Worm (Caenorhabditis elegans): ENCODE results near the gene ddx-23.

Gene ddx-23

ce11 chrIII:5834663-5835062 lies 18.4 kb downstream of the ddx-23 start:
- TF ChIP-seq D2030.7 (GFP tag; IDR thresholded peaks at IDR 0.05) = no peak
- peak; percentile 22; the same call in 1 of the 2 replicates for TF ChIP-seq madf-8 (GFP tag; conservative IDR thresholded peaks at IDR 0.05)
- peak; percentile 50 for TF ChIP-seq efl-1 (GFP tag; optimal IDR thresholded peaks at IDR 0.05)
- no peak for TF ChIP-seq ztf-25 (GFP tag; IDR thresholded peaks at IDR 0.05)
- no peak for TF ChIP-seq fkh-3 (tag; optimal IDR thresholded peaks at IDR 0.05)
- peak; percentile 42; the same call in 1 of the 2 replicates for TF ChIP-seq madf-6 (GFP tag; IDR thresholded peaks at IDR 0.05)

- TF ChIP-seq snpc-4 (GFP tag; optimal IDR thresholded peaks at IDR 0.05) = no peak
- TF ChIP-seq snpc-4 (tag; optimal IDR thresholded peaks at IDR 0.05) = no peak
- peak; percentile 52 for TF ChIP-seq lsl-1 (GFP tag; optimal IDR thresholded peaks at IDR 0.05)
- no peak for TF ChIP-seq ztf-25 (GFP tag; IDR thresholded peaks at IDR 0.05)
- no peak for TF ChIP-seq madf-6 (GFP tag; IDR thresholded peaks at IDR 0.05)
Measured at ce11 chrIII:5834053-5834452, 19.0 kb downstream of the ddx-23 start, which contains the start of gene R12B2.6. TSS of gene R12B2.6 (minus strand) at chrIII:5834153.

DNA sequence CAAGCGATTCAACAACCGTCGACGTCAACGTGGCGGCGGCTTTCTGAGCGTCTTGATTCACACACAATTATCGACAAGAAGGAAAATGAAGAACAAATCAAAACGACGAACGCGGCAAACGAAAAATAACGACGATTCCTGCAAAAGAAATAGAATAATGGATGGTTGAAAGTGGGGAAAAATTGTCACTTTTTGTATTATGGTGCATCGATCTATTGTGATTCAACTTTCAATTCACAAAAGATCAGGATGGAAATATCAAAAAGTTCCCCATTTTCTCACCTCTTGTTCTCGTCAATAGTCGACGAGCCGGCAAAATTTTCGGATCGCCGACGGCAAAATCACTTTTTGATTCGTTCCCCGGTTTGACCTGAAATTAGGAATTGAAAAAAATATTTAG lies 19.7 kb downstream of the ddx-23 start, which contains the start of the genes R12B2.13 and mdt-15:
Gene R12B2.13 (minus strand): TSS at position 101 of the 400 bp plus-strand sequence.
Gene mdt-15 (minus strand): TSS at position 376 of the 400 bp plus-strand sequence.
- 0 out of 2 replicates have a peak, but pooled peaks have one; percentile 26 for TF ChIP-seq pbrm-1 (GFP tag; IDR thresholded peaks at IDR 0.05)
- TF ChIP-seq tbp1 (GFP tag; optimal IDR thresholded peaks at IDR 0.05) = no peak
- 0 out of 2 replicates have a peak, but pooled peaks have one; percentile 41 for TF ChIP-seq Y53G8AR.9 (GFP tag; conservative IDR thresholded peaks at IDR 0.05)

DNA sequence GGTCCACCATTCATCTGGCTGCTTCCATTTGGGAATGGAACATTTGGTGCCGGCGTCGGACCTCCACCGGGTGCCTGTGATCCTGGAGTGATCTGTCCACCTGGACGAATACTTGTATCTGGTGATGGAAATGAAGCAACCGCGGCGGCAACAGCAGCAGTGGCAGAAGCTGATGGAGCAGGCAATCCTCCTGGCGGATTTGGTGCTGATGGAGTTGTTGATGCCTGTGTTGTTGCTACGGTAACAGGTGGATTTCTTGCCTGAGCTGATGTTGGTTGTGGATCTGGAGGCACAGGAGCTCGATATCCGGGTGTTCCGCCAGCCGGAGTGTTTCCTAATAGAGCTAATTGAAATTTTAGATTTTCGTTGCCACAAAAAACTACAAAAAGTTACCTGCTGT lies 20.6 kb downstream of the ddx-23 start:
- TF ChIP-seq egrh-3 (GFP tag; IDR thresholded peaks at IDR 0.05) (peak; percentile 18; the same call in 1 of the 2 replicates), hmg-1.2 (GFP tag; IDR thresholded peaks at IDR 0.05) (no peak; the same call in 1 of the 2 replicates), rcor-1 (GFP tag; IDR thresholded peaks at IDR 0.05) (no peak), lin-26 (GFP tag; IDR thresholded peaks at IDR 0.05) (no peak), lin-35 (GFP tag; optimal IDR thresholded peaks at IDR 0.05) (no peak), F33H1.4 (GFP tag; IDR thresholded peaks at IDR 0.05) (peak; percentile 8; the same call in 1 of the 2 replicates), unc-62 (GFP tag; optimal IDR thresholded peaks at IDR 0.05) (no peak), chd-7 (tag; optimal IDR thresholded peaks at IDR 0.05) (peak; percentile 10), zfh-2 (GFP tag; conservative IDR thresholded peaks at IDR 0.05) (peak; percentile 65)

ce11 chrIII:5828065-5828464 lies 25.0 kb downstream of the ddx-23 start:
- TF ChIP-seq ceh-27 (GFP tag; optimal IDR thresholded peaks at IDR 0.05) (no peak), let-526 (GFP tag; IDR thresholded peaks at IDR 0.05) (no peak), madf-6 (GFP tag; IDR thresholded peaks at IDR 0.05) (0 out of 2 replicates have a peak, but pooled peaks have one; percentile 6), hlh-12 (tag; optimal IDR thresholded peaks at IDR 0.05) (no peak), B0261.1 (tag; optimal IDR thresholded peaks at IDR 0.05) (no peak), Y95B8A.8 (GFP tag; IDR thresholded peaks at IDR 0.05) (peak; percentile 50; the same call in 1 of the 2 replicates), ZK185.1 (tag; optimal IDR thresholded peaks at IDR 0.05; ENCODE audit: poor library complexity, severe bottlenecking) (peak; percentile 0), cebp-1 (GFP tag; IDR thresholded peaks at IDR 0.05) (no peak), cebp-1 (tag; optimal IDR thresholded peaks at IDR 0.05) (peak; percentile 8), madf-3 (GFP tag; IDR thresholded peaks at IDR 0.05) (peak; percentile 76), somi-1 (GFP tag; optimal IDR thresholded peaks at IDR 0.05) (no peak), ceh-79 (tag; optimal IDR thresholded peaks at IDR 0.05) (no peak), lir-1 (GFP tag; conservative IDR thresholded peaks at IDR 0.05) (0 out of 2 replicates have a peak, but pooled peaks have one; percentile 5), egl-44 (GFP tag; IDR thresholded peaks at IDR 0.05) (0 out of 2 replicates have a peak, but pooled peaks have one; percentile 12), nfya-1 (tag; optimal IDR thresholded peaks at IDR 0.05; ENCODE audit: borderline replicate concordance, insufficient read depth) (no peak), sdz-38 (tag; optimal IDR thresholded peaks at IDR 0.05) (no peak), B0336.3 (GFP tag; IDR thresholded peaks at IDR 0.05) (peak; percentile 52; the same call in 1 of the 2 replicates), Y67H2A.10 (GFP tag; conservative IDR thresholded peaks at IDR 0.05) (peak; percentile 43; the same call in 1 of the 2 replicates), dox-1 (GFP tag; IDR thresholded peaks at IDR 0.05) (0 out of 2 replicates have a peak, but pooled peaks have one; percentile 5), K11D2.4 (GFP tag; IDR thresholded peaks at IDR 0.05) (0 out of 2 replicates have a peak, but pooled peaks have one; percentile 14)

All from whole organism, young adult.